Worm (Caenorhabditis elegans) whole organism, young adult: Measurements from ENCODE around the gene ubxn-6.

ENCODE experiments used
- B0019.2 ChIP-seq: fragments of 200-800 bp; sonication (Bioruptor generic); conservative IDR thresholded peaks from 2 replicates; pipeline ENCODE4 v1.3.6; 2022; ENCODE audit warnings: missing genetic modification reagents, missing genetic modification characterization, missing compliant biosample characterization
- B0035.1 ChIP-seq: sonication (generic microtip); optimal IDR thresholded peaks from 2 replicates; lab custom pipeline; 2016; ENCODE audit warnings: missing genetic modification characterization, mild to moderate bottlenecking, missing compliant biosample characterization, missing genotype, missing genetic modification reagents
- B0261.1 ChIP-seq: sonication (generic microtip); optimal IDR thresholded peaks from 2 replicates; lab custom pipeline; 2016; ENCODE audit warnings: mild to moderate bottlenecking, missing genetic modification characterization, moderate library complexity, missing compliant biosample characterization
- C06A6.2 ChIP-seq: fragments of 200-800 bp; sonication (Bioruptor generic); conservative IDR thresholded peaks from 2 replicates; pipeline ENCODE4 v1.3.6; 2022; ENCODE audit warnings: missing genetic modification characterization, missing compliant biosample characterization
- C17E4.6 ChIP-seq: fragments of 200-800 bp; sonication (Bioruptor generic); IDR thresholded peaks from 2 replicates; pipeline ENCODE4 v1.3.6; 2022; ENCODE audit warnings: missing genetic modification reagents, missing genetic modification characterization, missing compliant biosample characterization
- F23B12.7 ChIP-seq: sonication (generic microtip); optimal IDR thresholded peaks from 2 replicates; lab custom pipeline; 2017; ENCODE audit warnings: missing genetic modification characterization, mild to moderate bottlenecking, missing compliant biosample characterization, antibody characterized with exemption, moderate library complexity; ENCODE audit not compliant: insufficient read depth
- F33H1.4 ChIP-seq: fragments of 200-800 bp; sonication (Bioruptor generic); IDR thresholded peaks from 2 replicates; pipeline ENCODE4 v1.3.6; 2022; ENCODE audit warnings: missing genetic modification reagents, missing genetic modification characterization, missing compliant biosample characterization
- F52B5.7 ChIP-seq: sonication (generic microtip); optimal IDR thresholded peaks from 2 replicates; lab custom pipeline; 2016; ENCODE audit warnings: mild to moderate bottlenecking, missing genetic modification characterization, missing compliant biosample characterization
- F55B11.4 ChIP-seq: sonication (generic microtip); optimal IDR thresholded peaks from 2 replicates; lab custom pipeline; 2016; ENCODE audit warnings: missing compliant biosample characterization, missing genetic modification characterization, borderline replicate concordance; ENCODE audit not compliant: insufficient read depth
- Y53F4B.3 ChIP-seq: fragments of 200-800 bp; sonication (Bioruptor generic); IDR thresholded peaks from 2 replicates; pipeline ENCODE4 v1.3.6; 2022; ENCODE audit warnings: missing genetic modification reagents, missing genetic modification characterization, missing compliant biosample characterization
- Y53G8AR.9 ChIP-seq: fragments of 200-800 bp; sonication (Bioruptor generic); conservative IDR thresholded peaks from 2 replicates; pipeline ENCODE4 v1.3.6; 2022; ENCODE audit warnings: missing genetic modification reagents, missing genetic modification characterization, missing compliant biosample characterization
- Y95B8A.8 ChIP-seq: fragments of 200-800 bp; sonication (Bioruptor generic); IDR thresholded peaks from 2 replicates; pipeline ENCODE4 v1.3.6; 2022; ENCODE audit warnings: missing genetic modification reagents, missing genetic modification characterization, missing compliant biosample characterization
- aptf-3 ChIP-seq: fragments of 200-800 bp; sonication (Bioruptor generic); IDR thresholded peaks from 2 replicates; pipeline ENCODE4 v1.3.6; 2022; ENCODE audit warnings: missing genetic modification characterization, missing compliant biosample characterization
- attf-5 ChIP-seq: fragments of 200-800 bp; sonication (Bioruptor generic); optimal IDR thresholded peaks from 2 replicates; lab custom pipeline; 2018; ENCODE audit warnings: mild to moderate bottlenecking, missing genetic modification characterization, missing compliant biosample characterization
- attf-6 ChIP-seq: fragments of 200-800 bp; sonication (Bioruptor generic); IDR thresholded peaks from 2 replicates; pipeline ENCODE4 v1.3.6; 2022; ENCODE audit warnings: missing genetic modification reagents, missing genetic modification characterization, missing compliant biosample characterization
- ceh-27 ChIP-seq: fragments of 200-800 bp; sonication (Bioruptor generic); optimal IDR thresholded peaks from 2 replicates; lab custom pipeline; 2018; ENCODE audit warnings: mild to moderate bottlenecking, missing genetic modification characterization, moderate library complexity, missing compliant biosample characterization
- ceh-79 ChIP-seq: sonication (generic microtip); optimal IDR thresholded peaks from 2 replicates; lab custom pipeline; 2017; ENCODE audit warnings: mild to moderate bottlenecking, missing genetic modification characterization, missing compliant biosample characterization
- ceh-91 ChIP-seq: fragments of 200-800 bp; sonication (Bioruptor generic); IDR thresholded peaks from 2 replicates; pipeline ENCODE4 v1.3.6; 2022; ENCODE audit warnings: missing genetic modification reagents, missing genetic modification characterization, missing compliant biosample characterization
- dox-1 ChIP-seq: fragments of 200-800 bp; sonication (Bioruptor generic); IDR thresholded peaks from 2 replicates; pipeline ENCODE4 v1.3.6; 2022; ENCODE audit warnings: missing genetic modification reagents, missing genetic modification characterization, missing compliant biosample characterization
- efl-1 ChIP-seq: fragments of 150-350 bp; optimal IDR thresholded peaks from 2 replicates; lab custom pipeline; 2014; ENCODE audit warnings: missing biosample characterization, missing genetic modification reagents, missing genetic modification characterization
- egl-18 ChIP-seq: fragments of 200-800 bp; sonication (Bioruptor generic); IDR thresholded peaks from 2 replicates; pipeline ENCODE4 v1.3.6; 2022; ENCODE audit warnings: missing genetic modification reagents, missing genetic modification characterization, missing compliant biosample characterization
- egl-44 ChIP-seq: fragments of 200-800 bp; sonication (Bioruptor generic); IDR thresholded peaks from 2 replicates; pipeline ENCODE4 v1.3.6; 2022; ENCODE audit warnings: missing genetic modification reagents, missing genetic modification characterization, missing compliant biosample characterization
- egrh-3 ChIP-seq: fragments of 200-800 bp; sonication (Bioruptor generic); IDR thresholded peaks from 2 replicates; pipeline ENCODE4 v1.3.6; 2022; ENCODE audit warnings: missing genetic modification reagents, missing genetic modification characterization, missing compliant biosample characterization
- ekl-4 ChIP-seq: fragments of 200-800 bp; sonication (Bioruptor generic); IDR thresholded peaks from 2 replicates; pipeline ENCODE4 v1.3.6; 2022; ENCODE audit warnings: missing genetic modification reagents, missing genetic modification characterization, missing compliant biosample characterization
- ets-4 ChIP-seq: fragments of 200-800 bp; sonication (Bioruptor generic); optimal IDR thresholded peaks from 2 replicates; lab custom pipeline; 2018; ENCODE audit warnings: mild to moderate bottlenecking, missing genetic modification characterization, missing compliant biosample characterization
- fkh-3 ChIP-seq: sonication (generic microtip); optimal IDR thresholded peaks from 2 replicates; lab custom pipeline; 2016; ENCODE audit warnings: mild to moderate bottlenecking, missing genetic modification characterization, missing compliant biosample characterization
- hrde-1 ChIP-seq: sonication (generic microtip); optimal IDR thresholded peaks from 2 replicates; lab custom pipeline; 2016; ENCODE audit warnings: missing genetic modification characterization, mild to moderate bottlenecking, missing compliant biosample characterization, moderate library complexity, missing genotype, missing genetic modification reagents, borderline replicate concordance
- hsf-1 ChIP-seq: fragments of 200-800 bp; sonication (Bioruptor generic); IDR thresholded peaks from 2 replicates; pipeline ENCODE4 v1.3.6; 2022; ENCODE audit warnings: missing genetic modification reagents, missing genetic modification characterization, missing compliant biosample characterization
- let-526 ChIP-seq: fragments of 200-800 bp; sonication (Bioruptor generic); IDR thresholded peaks from 2 replicates; pipeline ENCODE4 v1.3.6; 2022; ENCODE audit warnings: missing genetic modification reagents, missing genetic modification characterization, missing compliant biosample characterization
- lin-40 ChIP-seq: sonication (generic microtip); optimal IDR thresholded peaks from 2 replicates; lab custom pipeline; 2016; ENCODE audit warnings: missing genetic modification characterization, mild to moderate bottlenecking, missing compliant biosample characterization, missing genotype, missing genetic modification reagents
- lin-54 ChIP-seq: fragments of 200-800 bp; sonication (Bioruptor generic); optimal IDR thresholded peaks from 2 replicates; lab custom pipeline; 2018; ENCODE audit warnings: mild to moderate bottlenecking, missing genetic modification characterization, missing compliant biosample characterization
- lir-1 ChIP-seq: fragments of 200-800 bp; sonication (Bioruptor generic); conservative IDR thresholded peaks from 2 replicates; pipeline ENCODE4 v1.3.6; 2022; ENCODE audit warnings: missing genetic modification reagents, missing genetic modification characterization, missing compliant biosample characterization
- madf-10 ChIP-seq: sonication (generic microtip); optimal IDR thresholded peaks from 2 replicates; lab custom pipeline; 2016; ENCODE audit warnings: mild to moderate bottlenecking, missing genetic modification characterization, missing compliant biosample characterization
- madf-8 ChIP-seq: fragments of 200-800 bp; sonication (Bioruptor generic); conservative IDR thresholded peaks from 2 replicates; pipeline ENCODE4 v1.3.6; 2022; ENCODE audit warnings: missing genetic modification reagents, missing genetic modification characterization, missing compliant biosample characterization
- mel-28 ChIP-seq: sonication (generic microtip); optimal IDR thresholded peaks from 2 replicates; lab custom pipeline; 2016; ENCODE audit warnings: borderline replicate concordance, mild to moderate bottlenecking, missing genetic modification characterization, missing compliant biosample characterization
- mxl-1 ChIP-seq: sonication (generic microtip); optimal IDR thresholded peaks from 2 replicates; lab custom pipeline; 2016; ENCODE audit warnings: missing genetic modification characterization, missing compliant biosample characterization
- nfya-1 ChIP-seq: sonication (generic microtip); optimal IDR thresholded peaks from 2 replicates; lab custom pipeline; 2017; ENCODE audit warnings: antibody characterized with exemption, missing compliant biosample characterization, missing genetic modification characterization, borderline replicate concordance; ENCODE audit not compliant: insufficient read depth
- nhr-27 ChIP-seq: fragments of 200-800 bp; sonication (Bioruptor generic); optimal IDR thresholded peaks from 2 replicates; lab custom pipeline; 2018; ENCODE audit warnings: mild to moderate bottlenecking, missing genetic modification characterization, moderate library complexity, missing compliant biosample characterization
- pbrm-1 ChIP-seq: fragments of 200-800 bp; sonication (Bioruptor generic); IDR thresholded peaks from 2 replicates; pipeline ENCODE4 v1.3.6; 2022; ENCODE audit warnings: missing genetic modification reagents, missing genetic modification characterization, missing compliant biosample characterization
- rec-8 ChIP-seq, 2 experiments: sonication (generic microtip); optimal IDR thresholded peaks; 2 replicates each; lab custom pipeline; 2016; ENCODE audit warnings: mild to moderate bottlenecking in 2 of 2, missing genetic modification characterization in 2 of 2, missing genetic modification reagents in 2 of 2, missing genotype in 2 of 2, missing biosample characterization in 1 of 2, missing compliant biosample characterization in 1 of 2, moderate library complexity in 1 of 2
- snpc-1.1 ChIP-seq: sonication (generic microtip); optimal IDR thresholded peaks from 2 replicates; lab custom pipeline; 2017; ENCODE audit warnings: missing genetic modification characterization, mild to moderate bottlenecking, missing compliant biosample characterization, antibody characterized with exemption, moderate library complexity, missing genotype, missing genetic modification reagents; ENCODE audit not compliant: insufficient read depth
- snpc-4 ChIP-seq, 5 experiments: fragments of 150-350 bp in 1 of 5; sonication (generic microtip) in 4 of 5; optimal IDR thresholded peaks; 2 replicates each; lab custom pipeline; 2014 to 2018; ENCODE audit warnings: missing genetic modification characterization in 5 of 5, missing biosample characterization in 3 of 5, antibody characterized with exemption in 2 of 5, mild to moderate bottlenecking in 2 of 5, missing compliant biosample characterization in 2 of 5, missing genotype in 2 of 5, moderate library complexity in 2 of 5, missing genetic modification reagents in 1 of 5
- somi-1 ChIP-seq: fragments of 200-800 bp; sonication (Bioruptor generic); optimal IDR thresholded peaks from 2 replicates; lab custom pipeline; 2018; ENCODE audit warnings: mild to moderate bottlenecking, missing genetic modification characterization, missing compliant biosample characterization
- tbp1 ChIP-seq: fragments of 200-800 bp; sonication (Bioruptor generic); optimal IDR thresholded peaks from 2 replicates; lab custom pipeline; 2018; ENCODE audit warnings: mild to moderate bottlenecking, missing genetic modification characterization, missing compliant biosample characterization
- tlf-1 ChIP-seq: fragments of 200-800 bp; sonication (Bioruptor generic); optimal IDR thresholded peaks from 2 replicates; lab custom pipeline; 2018; ENCODE audit warnings: mild to moderate bottlenecking, missing genetic modification characterization, missing compliant biosample characterization
- ztf-6 ChIP-seq: fragments of 200-800 bp; sonication (Bioruptor generic); IDR thresholded peaks from 2 replicates; pipeline ENCODE4 v1.3.6; 2022; ENCODE audit warnings: missing genetic modification reagents, missing genetic modification characterization, missing compliant biosample characterization

ubxn-6 gene

DNA sequence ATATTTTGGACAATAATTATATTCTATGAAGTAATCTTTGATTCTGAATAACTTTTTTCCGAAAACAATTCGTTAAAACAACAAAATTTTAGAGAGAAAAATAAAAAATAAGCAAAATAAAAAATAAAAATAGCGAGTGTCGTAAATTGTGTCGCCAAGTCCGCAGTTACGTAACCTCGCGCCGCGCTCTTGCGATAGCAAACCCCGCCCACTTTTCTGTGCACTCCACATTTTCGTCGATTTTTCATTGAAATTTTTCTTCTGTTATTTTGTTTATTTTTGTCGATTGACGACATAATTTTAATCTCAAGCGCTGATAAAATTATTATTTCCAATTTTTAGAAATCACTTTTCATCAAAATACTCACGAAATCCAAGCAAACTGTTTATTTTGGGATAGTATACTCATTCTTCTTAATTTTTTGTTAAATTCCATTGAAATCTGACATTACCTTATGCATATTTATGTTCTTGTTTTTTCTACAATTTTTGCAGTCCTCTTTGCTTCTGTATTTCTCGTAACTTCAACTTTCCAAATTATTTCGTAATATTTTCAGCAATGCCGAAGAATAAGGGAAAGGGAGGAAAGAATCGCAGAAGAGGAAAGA is 1.2 kb upstream of the ubxn-6 start, which contains the start of gene eif-1.A (continued):
- no peak for TF ChIP-seq lin-40 (tag; lab: Kevin White, UChicago)
- no peak for TF ChIP-seq nhr-27
- TF ChIP-seq lin-54 = peak; percentile 23
- TF ChIP-seq ets-4 = no peak
- TF ChIP-seq F55B11.4 = no peak
- no peak for TF ChIP-seq Y53G8AR.9 (GFP tag; lab: Robert Waterston, UW)
- no peak for TF ChIP-seq somi-1
- no peak for TF ChIP-seq ekl-4 (GFP tag; lab: Robert Waterston, UW)
- no peak for TF ChIP-seq ztf-6 (GFP tag; lab: Robert Waterston, UW)
- TF ChIP-seq snpc-1.1 (tag; lab: Kevin White, UChicago) = peak; percentile 20
- TF ChIP-seq aptf-3 = no peak
- no peak for TF ChIP-seq fkh-3
- TF ChIP-seq pbrm-1 (GFP tag; lab: Robert Waterston, UW) = peak; percentile 27; the same call in 1 of the 2 replicates
- TF ChIP-seq Y53F4B.3 = no peak
- no peak for TF ChIP-seq tlf-1
- no peak for TF ChIP-seq mel-28 (tag; lab: Kevin White, UChicago)
- TF ChIP-seq mxl-1 (tag; lab: Kevin White, UChicago) = no peak
- no peak for TF ChIP-seq ceh-79 (tag; lab: Kevin White, UChicago)
- TF ChIP-seq B0035.1 = no peak
- no peak for TF ChIP-seq egrh-3 (GFP tag; lab: Robert Waterston, UW)
- TF ChIP-seq Y95B8A.8 (GFP tag; lab: Robert Waterston, UW) = no peak
- no peak for TF ChIP-seq hsf-1
- no peak for TF ChIP-seq nfya-1
- TF ChIP-seq ceh-91 (GFP tag; lab: Robert Waterston, UW) = no peak
- no peak for TF ChIP-seq B0261.1
- TF ChIP-seq efl-1 (GFP tag; lab: Kevin White, UChicago) = peak; percentile 5
- peak; percentile 18 for TF ChIP-seq tbp1 (GFP tag; lab: Kevin White, UChicago)
- peak; percentile 62 for TF ChIP-seq F23B12.7 (tag; lab: Kevin White, UChicago)
- TF ChIP-seq B0019.2 (GFP tag; lab: Robert Waterston, UW) = no peak
- TF ChIP-seq F52B5.7 (tag; lab: Kevin White, UChicago) = no peak
- TF ChIP-seq hrde-1 (tag; lab: Kevin White, UChicago) = no peak
- TF ChIP-seq egl-44 = no peak
- peak; percentile 41; the same call in 1 of the 2 replicates for TF ChIP-seq F33H1.4 (GFP tag; lab: Robert Waterston, UW)
- TF ChIP-seq ceh-27 (GFP tag; lab: Kevin White, UChicago) = no peak
- no peak for TF ChIP-seq lir-1 (GFP tag; lab: Robert Waterston, UW)
- peak; percentile 66 for TF ChIP-seq attf-5 (GFP tag; lab: Kevin White, UChicago)
- no peak for TF ChIP-seq madf-8 (GFP tag; lab: Robert Waterston, UW)
- TF ChIP-seq egl-18 = no peak
- peak; percentile 33 for TF ChIP-seq snpc-4 (GFP tag; optimal IDR thresholded peaks at IDR 0.05; lab: Kevin White, UChicago)
- TF ChIP-seq snpc-4 (tag; optimal IDR thresholded peaks at IDR 0.05; lab: Kevin White, UChicago) = peak; percentile 0 to 84 (median 43)
- TF ChIP-seq rec-8 (tag; optimal IDR thresholded peaks at IDR 0.05; lab: Kevin White, UChicago) = no peak
- TF ChIP-seq C17E4.6 (GFP tag; lab: Robert Waterston, UW) = no peak
- no peak for TF ChIP-seq dox-1 (GFP tag; lab: Robert Waterston, UW)
- no peak for TF ChIP-seq let-526
- no peak for TF ChIP-seq attf-6 (GFP tag; lab: Robert Waterston, UW)
- no peak for TF ChIP-seq madf-10 (tag; lab: Kevin White, UChicago)
- TF ChIP-seq C06A6.2 = no peak
